Worm (Caenorhabditis elegans): ENCODE data around the gene hrpa-1.

ce11 chrIV:3311243-3311642, 27.4 kb downstream of the hrpa-1 start, which contains the start of gene zip-11:
- TF ChIP-seq pqm-1 (tag; optimal IDR thresholded peaks at IDR 0.05) (no peak), elt-3 (tag; optimal IDR thresholded peaks at IDR 0.05) (peak in 2 of 6 experiments; percentile 34 to 39), tlp-1 (tag; optimal IDR thresholded peaks at IDR 0.05) (no peak), snpc-4 (tag; optimal IDR thresholded peaks at IDR 0.05) (peak; percentile 10), Y116A8C.19 (tag; optimal IDR thresholded peaks at IDR 0.05; ENCODE audit: borderline replicate concordance) (no peak), efl-3 (GFP tag; optimal IDR thresholded peaks at IDR 0.05) (no peak), C04F5.9 (tag; optimal IDR thresholded peaks at IDR 0.05) (peak; percentile 8), egl-27 (tag; optimal IDR thresholded peaks at IDR 0.05) (no peak)
